Worm (Caenorhabditis elegans) whole organism, midembryonic: ENCODE results near the gene dlg-1.

Experiments
- T22C8.4 ChIP-seq: fragments of 200-800 bp; sonication (Bioruptor generic); IDR thresholded peaks from 2 replicates; pipeline ENCODE4 v1.3.6; 2022; ENCODE audit warnings: missing genetic modification characterization, missing compliant biosample characterization
- cog-1 ChIP-seq: sonication (generic microtip); optimal IDR thresholded peaks from 2 replicates; lab custom pipeline; 2016; ENCODE audit warnings: missing genetic modification characterization, missing compliant biosample characterization
- flt-1 ChIP-seq: fragments of 200-800 bp; sonication (Bioruptor generic); IDR thresholded peaks from 2 replicates; pipeline ENCODE4 v1.3.6; 2022; ENCODE audit warnings: missing genetic modification characterization, missing compliant biosample characterization
- klf-2 ChIP-seq: fragments of 200-800 bp; sonication (Bioruptor generic); conservative IDR thresholded peaks from 2 replicates; pipeline ENCODE4 v1.3.6; 2022; ENCODE audit warnings: missing genetic modification reagents, missing genetic modification characterization, missing compliant biosample characterization
- med-1 ChIP-seq: sonication (generic microtip); optimal IDR thresholded peaks from 2 replicates; lab custom pipeline; 2017; ENCODE audit warnings: missing genetic modification characterization, mild to moderate bottlenecking, missing compliant biosample characterization, antibody characterized with exemption, missing genetic modification reagents; ENCODE audit not compliant: insufficient read depth
- ref-1 ChIP-seq: fragments of 200-800 bp; sonication (Bioruptor generic); conservative IDR thresholded peaks from 2 replicates; pipeline ENCODE4 v1.3.6; 2022; ENCODE audit warnings: missing genetic modification reagents, missing genetic modification characterization, missing compliant biosample characterization
- tab-1 ChIP-seq: fragments of 200-800 bp; sonication (Bioruptor generic); IDR thresholded peaks from 2 replicates; pipeline ENCODE4 v1.3.6; 2022; ENCODE audit warnings: missing genetic modification characterization, missing compliant biosample characterization
- ztf-23 ChIP-seq: fragments of 200-800 bp; sonication (Bioruptor generic); IDR thresholded peaks from 2 replicates; pipeline ENCODE4 v1.3.6; 2022; ENCODE audit warnings: missing genetic modification reagents, missing genetic modification characterization, missing compliant biosample characterization
- ztf-29 ChIP-seq: fragments of 200-800 bp; sonication (Bioruptor generic); IDR thresholded peaks from 2 replicates; pipeline ENCODE4 v1.3.6; 2022; ENCODE audit warnings: missing genetic modification reagents, missing genetic modification characterization, missing compliant biosample characterization

DNA sequence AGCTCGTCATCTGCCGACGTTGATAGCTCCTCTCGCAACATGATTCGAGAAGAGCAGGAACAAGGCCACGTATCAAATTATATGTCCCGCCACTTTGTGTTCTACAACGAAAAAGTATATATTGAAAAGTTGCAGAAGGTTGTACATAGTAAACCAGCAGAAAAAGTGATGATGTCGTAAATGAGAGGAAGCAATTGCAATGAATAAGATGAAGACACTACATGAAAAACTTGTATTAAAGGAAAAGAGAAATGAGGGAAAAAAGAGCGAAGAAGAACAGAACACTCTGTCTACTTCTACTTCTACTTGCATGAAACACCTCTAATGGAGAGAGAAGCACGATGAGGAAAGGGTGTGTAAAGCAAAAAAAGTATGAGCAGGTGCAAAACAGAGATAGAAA, 25.6 kb downstream of the dlg-1 start, which contains the start of gene T23F2.2:
- TF ChIP-seq ref-1 (GFP tag; lab: Robert Waterston, UW) (no peak), ztf-29 (GFP tag; lab: Robert Waterston, UW) (no peak), ztf-23 (no peak), klf-2 (no peak), med-1 (no peak), flt-1 (GFP tag; lab: Robert Waterston, UW) (no peak), cog-1 (tag; lab: Kevin White, UChicago) (no peak), T22C8.4 (GFP tag; lab: Robert Waterston, UW) (no peak), tab-1 (GFP tag; lab: Robert Waterston, UW) (no peak)
